Fruit fly (Drosophila melanogaster): ENCODE results near the gene CG32579.

The CG32579 gene

DNA sequence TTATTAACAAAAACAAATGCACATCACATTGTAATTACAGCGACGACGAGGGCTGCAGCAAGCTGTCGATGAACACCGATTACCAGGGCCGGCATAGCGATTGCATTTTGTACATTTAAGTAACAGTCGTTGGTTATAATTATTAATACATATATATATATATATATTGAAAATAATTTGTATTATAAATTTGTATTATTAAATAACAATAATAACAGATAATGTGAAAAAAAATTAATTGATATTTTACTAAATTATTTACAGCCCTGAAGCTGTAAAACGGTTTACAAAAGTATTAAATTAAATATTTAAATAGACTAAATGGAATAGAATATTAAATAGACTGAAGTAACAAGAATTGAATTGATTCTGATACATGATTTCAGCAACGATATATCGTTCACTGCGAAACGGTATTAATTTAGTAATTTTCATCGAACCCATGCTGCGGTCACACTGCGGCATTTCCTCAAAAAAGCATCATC is 47.2 kb upstream of the CG32579 start, which contains the start of the genes kat80 and Prosalpha4 (continued):
- no peak for TF ChIP-seq eve (GFP tag; optimal IDR thresholded peaks at IDR 0.05)
- no peak for TF ChIP-seq hth (optimal IDR thresholded peaks at IDR 0.05)
- no peak for TF ChIP-seq zfh2 (GFP tag; optimal IDR thresholded peaks at IDR 0.05)
- no peak for TF ChIP-seq disco-r (GFP tag; optimal IDR thresholded peaks at IDR 0.05)
- no peak for TF ChIP-seq bigmax (GFP tag; optimal IDR thresholded peaks at IDR 0.05)
- TF ChIP-seq gcm2 (GFP tag; optimal IDR thresholded peaks at IDR 0.05): no peak
- no peak for TF ChIP-seq fru (optimal IDR thresholded peaks at IDR 0.05)
- no peak for TF ChIP-seq Hr78 (GFP tag; optimal IDR thresholded peaks at IDR 0.05)
- peak; percentile 29 for TF ChIP-seq D19A (tag; optimal IDR thresholded peaks at IDR 0.05)
- TF ChIP-seq croc (GFP tag; conservative IDR thresholded peaks at IDR 0.05): no peak
- TF ChIP-seq ara (GFP tag; IDR thresholded peaks at IDR 0.05): no peak
- no peak for TF ChIP-seq MESR4 (GFP tag; optimal IDR thresholded peaks at IDR 0.05)
- no peak for TF ChIP-seq Dfd (GFP tag; optimal IDR thresholded peaks at IDR 0.05)
- peak; percentile 18 for TF ChIP-seq Fer3 (tag; optimal IDR thresholded peaks at IDR 0.05)
- TF ChIP-seq CG30403 (GFP tag; optimal IDR thresholded peaks at IDR 0.05): peak; percentile 10
- TF ChIP-seq H15 (GFP tag; IDR thresholded peaks at IDR 0.05): no peak
- no peak for TF ChIP-seq ato (GFP tag; IDR thresholded peaks at IDR 0.05; ENCODE audit: partially characterized antibody)
- no peak for TF ChIP-seq CG7372 (GFP tag; IDR thresholded peaks at IDR 0.05)
- TF ChIP-seq odd (GFP tag; optimal IDR thresholded peaks at IDR 0.05): no peak
- no peak for TF ChIP-seq CG2202 (tag; optimal IDR thresholded peaks at IDR 0.05)
- TF ChIP-seq zen (tag; optimal IDR thresholded peaks at IDR 0.05): peak; percentile 42
- no peak for TF ChIP-seq CG11398 (GFP tag; optimal IDR thresholded peaks at IDR 0.05)
- peak; percentile 20 for TF ChIP-seq fd96Cb (tag; optimal IDR thresholded peaks at IDR 0.05)
- peak; percentile 37 for TF ChIP-seq sd (tag; optimal IDR thresholded peaks at IDR 0.05)
- TF ChIP-seq E2f1 (GFP tag; IDR thresholded peaks at IDR 0.05): no peak
- TF ChIP-seq mld (GFP tag; IDR thresholded peaks at IDR 0.05; ENCODE audit: partially characterized antibody): no peak
- no peak for TF ChIP-seq CG13624 (GFP tag; optimal IDR thresholded peaks at IDR 0.05)
- TF ChIP-seq sc (optimal IDR thresholded peaks at IDR 0.05): no peak
- TF ChIP-seq sc (GFP tag; optimal IDR thresholded peaks at IDR 0.05): no peak
- no peak for TF ChIP-seq ro (GFP tag; IDR thresholded peaks at IDR 0.05)
- peak; percentile 42 for TF ChIP-seq HHEX (GFP tag; optimal IDR thresholded peaks at IDR 0.05)
- no peak for TF ChIP-seq CG16815 (GFP tag; optimal IDR thresholded peaks at IDR 0.05)
- 0 out of 2 replicates have a peak, but pooled peaks have one; percentile 32 for TF ChIP-seq onecut (GFP tag; IDR thresholded peaks at IDR 0.05)
- TF ChIP-seq tgo (GFP tag; IDR thresholded peaks at IDR 0.05): no peak
- TF ChIP-seq CG4282 (GFP tag; optimal IDR thresholded peaks at IDR 0.05): no peak
- no peak for TF ChIP-seq CG6854 (GFP tag; optimal IDR thresholded peaks at IDR 0.05)
- TF ChIP-seq CG9797 (GFP tag; optimal IDR thresholded peaks at IDR 0.05): peak; percentile 57
- TF ChIP-seq bab2 (GFP tag; optimal IDR thresholded peaks at IDR 0.05): no peak
- peak; percentile 47 for TF ChIP-seq CG15696 (tag; optimal IDR thresholded peaks at IDR 0.05)
- no peak for TF ChIP-seq CG4707 (GFP tag; optimal IDR thresholded peaks at IDR 0.05)
- no peak for TF ChIP-seq lbe (GFP tag; optimal IDR thresholded peaks at IDR 0.05)
- no peak for TF ChIP-seq Awh (GFP tag; IDR thresholded peaks at IDR 0.05)
- no peak for TF ChIP-seq kah (GFP tag; optimal IDR thresholded peaks at IDR 0.05)
- no peak for TF ChIP-seq CG31365 (tag; optimal IDR thresholded peaks at IDR 0.05)
- TF ChIP-seq dimm (GFP tag; IDR thresholded peaks at IDR 0.05): no peak
- TF ChIP-seq CG14860 (GFP tag; IDR thresholded peaks at IDR 0.05; ENCODE audit: partially characterized antibody): 0 out of 3 replicates have a peak, but pooled peaks have one; percentile 40
- no peak for TF ChIP-seq Dip2 (GFP tag; IDR thresholded peaks at IDR 0.05)
- TF ChIP-seq CG8089 (GFP tag; optimal IDR thresholded peaks at IDR 0.05): no peak
- TF ChIP-seq CG12659 (GFP tag; optimal IDR thresholded peaks at IDR 0.05): peak; percentile 28
- peak; percentile 18 for TF ChIP-seq CG17359 (tag; optimal IDR thresholded peaks at IDR 0.05)
- TF ChIP-seq CG3163 (GFP tag; optimal IDR thresholded peaks at IDR 0.05): no peak
- peak; percentile 88 for TF ChIP-seq nmo (GFP tag; optimal IDR thresholded peaks at IDR 0.05)
